Worm (Caenorhabditis elegans) whole organism, L2 larva: ENCODE results near the gene grwd-1.

Source experiments
- C34F6.9 ChIP-seq: fragments of 150-350 bp; optimal IDR thresholded peaks from 2 replicates; lab custom pipeline; 2014; ENCODE audit warnings: missing biosample characterization, missing genetic modification characterization
- crh-2 ChIP-seq: sonication (generic microtip); optimal IDR thresholded peaks from 2 replicates; lab custom pipeline; 2017; ENCODE audit warnings: missing biosample characterization, missing genetic modification characterization
- lin-13 ChIP-seq: fragments of 150-350 bp; optimal IDR thresholded peaks from 2 replicates; lab custom pipeline; 2014; ENCODE audit warnings: missing biosample characterization, missing genetic modification reagents, missing genetic modification characterization
- lsy-2 ChIP-seq, 2 experiments: fragments of 150-350 bp in 1 of 2; sonication (generic microtip) in 1 of 2; optimal IDR thresholded peaks; 2 replicates each; lab custom pipeline; 2014 to 2017; ENCODE audit warnings: missing biosample characterization in 2 of 2, missing genetic modification characterization in 2 of 2
- mdl-1 ChIP-seq, 2 experiments: fragments of 150-350 bp in 1 of 2; sonication (generic microtip) in 1 of 2; optimal IDR thresholded peaks; 2 replicates each; lab custom pipeline; 2017; ENCODE audit warnings: missing biosample characterization in 2 of 2, missing genetic modification characterization in 2 of 2
- nhr-10 ChIP-seq: sonication (generic microtip); optimal IDR thresholded peaks from 2 replicates; lab custom pipeline; 2017; ENCODE audit warnings: missing biosample characterization, missing genetic modification characterization
- nhr-25 ChIP-seq: fragments of 150-350 bp; sonication (generic microtip); optimal IDR thresholded peaks from 3 replicates; lab custom pipeline; 2014; ENCODE audit warnings: missing biosample characterization, missing genetic modification characterization
- snpc-4 ChIP-seq: fragments of 150-350 bp; optimal IDR thresholded peaks from 2 replicates; lab custom pipeline; 2014; ENCODE audit warnings: missing biosample characterization, missing genetic modification characterization
- unc-39 ChIP-seq: fragments of 150-350 bp; optimal IDR thresholded peaks from 2 replicates; lab custom pipeline; 2014; ENCODE audit warnings: missing biosample characterization, missing genetic modification characterization
- ztf-1 ChIP-seq: fragments of 200-800 bp; sonication (Bioruptor generic); conservative IDR thresholded peaks from 2 replicates; pipeline ENCODE4 v1.3.6; 2022; ENCODE audit warnings: missing genetic modification characterization, missing compliant biosample characterization

grwd-1 gene

ce11 chrIII:5202641-5203040 lies 49.4 kb downstream of the grwd-1 start (continued):
- TF ChIP-seq lin-13 (GFP tag; lab: Kevin White, UChicago), result peak; percentile 55

DNA sequence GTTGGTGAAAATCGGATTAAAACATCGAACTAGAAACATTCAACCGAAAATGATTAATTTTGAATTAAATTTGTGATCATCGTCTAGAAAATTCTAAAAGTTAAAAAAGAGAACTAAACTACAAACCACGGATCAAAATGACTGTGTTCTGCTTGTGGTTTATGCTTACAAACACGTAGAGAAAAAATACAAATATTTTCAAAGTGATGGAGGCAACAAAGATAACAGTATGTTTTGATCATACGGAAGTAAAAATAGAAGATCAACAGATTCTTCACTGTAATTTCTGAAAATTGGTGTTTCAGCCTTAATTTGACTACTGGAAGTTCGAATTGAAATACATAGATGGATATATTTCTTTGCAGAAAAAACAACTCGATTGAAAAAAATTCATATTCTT lies 50.0 kb downstream of the grwd-1 start:
- TF ChIP-seq crh-2 (tag; lab: Kevin White, UChicago) (no peak), nhr-25 (no peak), unc-39 (tag; lab: Kevin White, UChicago) (no peak), ztf-1 (GFP tag; lab: Robert Waterston, UW) (no peak), C34F6.9 (no peak), lsy-2 (tag; optimal IDR thresholded peaks at IDR 0.05; lab: Kevin White, UChicago) (no peak), mdl-1 (tag; optimal IDR thresholded peaks at IDR 0.05; lab: Kevin White, UChicago) (no peak), lin-13 (GFP tag; lab: Kevin White, UChicago) (no peak), snpc-4 (tag; lab: Kevin White, UChicago) (no peak), nhr-10 (tag; lab: Kevin White, UChicago) (no peak)
